Worm (Caenorhabditis elegans): ENCODE results near the gene col-43.

The col-43 gene

ce11 chrV:8005000-8005399, 45.7 kb downstream of the col-43 start, which contains the start of gene Y97E10AR.8:
Y97E10AR.8 (plus strand) TSS chrV:8005300.
- no peak for TF ChIP-seq nhr-76 (tag; optimal IDR thresholded peaks at IDR 0.05)
- no peak for TF ChIP-seq tbx-2 (tag; optimal IDR thresholded peaks at IDR 0.05)
- TF ChIP-seq ceh-82 (tag; optimal IDR thresholded peaks at IDR 0.05), result no peak
- no peak for TF ChIP-seq ceh-16 (tag; optimal IDR thresholded peaks at IDR 0.05)
- no peak for TF ChIP-seq lin-15B (tag; optimal IDR thresholded peaks at IDR 0.05)
- no peak for TF ChIP-seq egl-5 (tag; optimal IDR thresholded peaks at IDR 0.05)
- TF ChIP-seq sea-2 (GFP tag; optimal IDR thresholded peaks at IDR 0.05), result no peak
- no peak for TF ChIP-seq fos-1 (tag; optimal IDR thresholded peaks at IDR 0.05)
- no peak for TF ChIP-seq nhr-67 (tag; optimal IDR thresholded peaks at IDR 0.05)
- TF ChIP-seq unc-62 (GFP tag; optimal IDR thresholded peaks at IDR 0.05), result no peak
- no peak for TF ChIP-seq unc-39 (tag; optimal IDR thresholded peaks at IDR 0.05)
- TF ChIP-seq ZK546.5 (tag; optimal IDR thresholded peaks at IDR 0.05), result no peak

DNA sequence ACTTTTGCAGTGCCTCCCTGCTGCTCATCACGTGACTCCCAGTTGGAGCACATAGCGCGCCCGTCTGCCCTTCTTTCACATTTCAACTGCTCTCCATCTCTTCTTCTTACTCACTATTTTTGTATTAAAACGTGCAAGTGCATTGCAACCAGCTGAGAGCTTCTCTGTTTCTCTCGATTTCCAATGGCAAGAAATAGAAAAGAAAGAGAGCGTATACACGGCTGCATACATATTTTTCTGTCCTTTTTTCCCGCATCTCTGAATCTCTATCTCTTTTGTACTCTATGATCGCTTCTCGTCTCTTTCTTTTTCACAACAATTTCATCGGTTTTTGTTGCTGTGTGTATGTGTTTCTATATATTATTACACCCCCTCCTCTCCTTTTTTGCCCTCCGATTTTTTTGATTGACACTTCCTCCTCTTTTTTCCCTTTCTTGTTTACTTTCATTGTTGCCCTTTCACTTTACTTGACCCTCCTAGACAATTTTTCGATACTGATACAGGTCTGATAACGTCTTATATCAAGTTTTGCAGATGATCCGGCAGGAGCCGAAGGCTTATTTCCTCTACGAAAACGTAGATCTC, 49.7 kb downstream of the col-43 start, which contains the start of gene Y97E10AR.1:
Y97E10AR.1 (plus strand) TSS at position 535 of the 585 bp plus-strand sequence.
- no peak for TF ChIP-seq zag-1 (tag; optimal IDR thresholded peaks at IDR 0.05)
- TF ChIP-seq nhr-25 (tag; optimal IDR thresholded peaks at IDR 0.05), result peak; percentile 53
- peak; percentile 48 for TF ChIP-seq nhr-23 (tag; optimal IDR thresholded peaks at IDR 0.05)
- peak; percentile 76 for TF ChIP-seq snpc-4 (tag; optimal IDR thresholded peaks at IDR 0.05)
- peak; percentile 73 for TF ChIP-seq jun-1 (tag; optimal IDR thresholded peaks at IDR 0.05)
- no peak for TF ChIP-seq egl-27 (tag; optimal IDR thresholded peaks at IDR 0.05)
- TF ChIP-seq nfya-1 (tag; optimal IDR thresholded peaks at IDR 0.05; ENCODE audit: insufficient read depth), result peak; percentile 82
- peak; percentile 92 for TF ChIP-seq elt-2 (tag; optimal IDR thresholded peaks at IDR 0.05)
- no peak for TF ChIP-seq tbx-2 (tag; optimal IDR thresholded peaks at IDR 0.05)
- peak; percentile 73 for TF ChIP-seq hmg-11 (tag; optimal IDR thresholded peaks at IDR 0.05)
- TF ChIP-seq ZK546.5 (tag; optimal IDR thresholded peaks at IDR 0.05), result no peak
- peak; percentile 50 for TF ChIP-seq unc-62 (GFP tag; optimal IDR thresholded peaks at IDR 0.05)
- TF ChIP-seq lin-15B (tag; optimal IDR thresholded peaks at IDR 0.05), result peak; percentile 62
- peak; percentile 78 for TF ChIP-seq pha-4 (tag; optimal IDR thresholded peaks at IDR 0.05)
- TF ChIP-seq nhr-28 (tag; optimal IDR thresholded peaks at IDR 0.05), result no peak
- TF ChIP-seq R02D3.7 (tag; optimal IDR thresholded peaks at IDR 0.05), result peak; percentile 15
- TF ChIP-seq mdl-1 (tag; optimal IDR thresholded peaks at IDR 0.05), result peak; percentile 73
- TF ChIP-seq lin-39 (tag; optimal IDR thresholded peaks at IDR 0.05), result peak; percentile 14
- TF ChIP-seq pqm-1 (tag; optimal IDR thresholded peaks at IDR 0.05), result peak; percentile 88
- peak; percentile 57 for TF ChIP-seq nhr-11 (tag; optimal IDR thresholded peaks at IDR 0.05)
- TF ChIP-seq elt-1 (tag; optimal IDR thresholded peaks at IDR 0.05), result peak; percentile 46
- TF ChIP-seq fkh-2 (tag; optimal IDR thresholded peaks at IDR 0.05), result peak; percentile 86
- TF ChIP-seq ceh-82 (tag; optimal IDR thresholded peaks at IDR 0.05), result no peak
- TF ChIP-seq sea-2 (GFP tag; optimal IDR thresholded peaks at IDR 0.05), result peak; percentile 58
- TF ChIP-seq fkh-10 (GFP tag; optimal IDR thresholded peaks at IDR 0.05), result peak; percentile 49

Data from whole organism, L3 larva.